Worm (Caenorhabditis elegans): Measurements from ENCODE around the gene apc-11.

DNA sequence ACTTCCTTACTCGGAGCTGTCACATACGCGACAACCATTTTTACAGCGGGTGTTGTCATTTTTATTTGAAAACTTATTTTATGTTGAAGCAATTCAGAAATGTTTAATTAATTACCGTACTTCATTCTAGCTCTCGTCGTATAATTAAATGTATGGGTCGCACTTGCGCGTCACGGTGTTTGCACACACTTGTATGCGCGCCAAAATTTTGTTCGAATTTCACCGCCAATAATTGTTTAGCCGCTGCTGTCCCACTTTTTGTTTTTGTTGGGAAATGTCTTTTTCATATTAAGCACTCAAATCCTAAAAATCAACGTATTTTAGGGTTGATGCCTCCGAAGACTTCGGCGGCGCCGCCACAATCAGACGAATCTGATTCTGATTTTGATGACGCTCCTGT lies 7.0 kb downstream of the apc-11 start, which contains the start of the genes F35G12.7 and smc-4:
- TF ChIP-seq W03F9.2 (tag; optimal IDR thresholded peaks at IDR 0.05) (no peak), him-1 (tag; optimal IDR thresholded peaks at IDR 0.05) (no peak)

All from whole organism, L4/young adult.